Worm (Caenorhabditis elegans) whole organism, midembryonic: ENCODE results near the gene Y79H2A.4.

Source experiments
- T22C8.4 ChIP-seq: fragments of 200-800 bp; sonication (Bioruptor generic); IDR thresholded peaks from 2 replicates; pipeline ENCODE4 v1.3.6; 2022; ENCODE audit warnings: missing genetic modification characterization, missing compliant biosample characterization
- flt-1 ChIP-seq: fragments of 200-800 bp; sonication (Bioruptor generic); IDR thresholded peaks from 2 replicates; pipeline ENCODE4 v1.3.6; 2022; ENCODE audit warnings: missing genetic modification characterization, missing compliant biosample characterization
- klf-2 ChIP-seq: fragments of 200-800 bp; sonication (Bioruptor generic); conservative IDR thresholded peaks from 2 replicates; pipeline ENCODE4 v1.3.6; 2022; ENCODE audit warnings: missing genetic modification reagents, missing genetic modification characterization, missing compliant biosample characterization
- ref-1 ChIP-seq: fragments of 200-800 bp; sonication (Bioruptor generic); conservative IDR thresholded peaks from 2 replicates; pipeline ENCODE4 v1.3.6; 2022; ENCODE audit warnings: missing genetic modification reagents, missing genetic modification characterization, missing compliant biosample characterization
- ztf-23 ChIP-seq: fragments of 200-800 bp; sonication (Bioruptor generic); IDR thresholded peaks from 2 replicates; pipeline ENCODE4 v1.3.6; 2022; ENCODE audit warnings: missing genetic modification reagents, missing genetic modification characterization, missing compliant biosample characterization

DNA sequence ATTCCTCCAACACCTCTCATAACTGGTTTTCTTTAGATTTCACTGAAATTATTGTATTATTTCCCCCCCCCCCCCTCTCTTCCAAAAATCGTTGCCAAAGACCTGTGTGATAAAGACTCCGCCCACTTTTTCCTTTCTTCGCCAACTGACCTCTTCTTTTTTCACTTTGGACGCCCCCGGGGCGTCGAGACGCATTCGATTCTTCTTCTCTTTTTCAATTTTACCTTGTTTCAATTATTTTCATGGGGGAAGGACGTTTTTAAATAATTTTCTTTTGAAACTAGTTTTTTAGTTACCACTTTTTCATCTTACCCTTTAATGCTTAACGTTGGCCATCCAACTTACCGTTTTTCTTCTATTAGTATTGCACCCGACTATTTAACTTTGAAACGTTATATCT lies 23.1 kb upstream of the Y79H2A.4 start:
- TF ChIP-seq flt-1 (GFP tag; lab: Robert Waterston, UW) = no peak
- TF ChIP-seq T22C8.4 (GFP tag; lab: Robert Waterston, UW) = no peak
- no peak for TF ChIP-seq ref-1 (GFP tag; lab: Robert Waterston, UW)
- TF ChIP-seq ztf-23 = no peak
- TF ChIP-seq klf-2 = no peak
